Worm (Caenorhabditis elegans) whole organism, L3 larva: ENCODE measurements around the gene xpb-1.

Source experiments
- ZK546.5 ChIP-seq: sonication (generic microtip); optimal IDR thresholded peaks from 2 replicates; lab custom pipeline; 2017; ENCODE audit warnings: missing biosample characterization, missing genetic modification characterization
- ama-1 ChIP-seq: fragments of 150-350 bp; optimal IDR thresholded peaks from 2 replicates; lab custom pipeline; 2018
- ceh-16 ChIP-seq: sonication (generic microtip); optimal IDR thresholded peaks from 2 replicates; lab custom pipeline; 2017; ENCODE audit warnings: missing biosample characterization, missing genetic modification characterization
- egl-27 ChIP-seq: sonication (generic microtip); optimal IDR thresholded peaks from 4 replicates; lab custom pipeline; 2017; ENCODE audit warnings: missing biosample characterization, missing genetic modification reagents, missing genetic modification characterization
- elt-2 ChIP-seq: sonication (generic microtip); optimal IDR thresholded peaks from 2 replicates; lab custom pipeline; 2016; ENCODE audit warnings: missing genetic modification reagents, mild to moderate bottlenecking, missing genetic modification characterization, missing compliant biosample characterization
- fkh-10 ChIP-seq: sonication (generic microtip); optimal IDR thresholded peaks from 2 replicates; lab custom pipeline; 2017; ENCODE audit warnings: missing biosample characterization, missing genetic modification reagents, missing genetic modification characterization
- fkh-2 ChIP-seq: fragments of 150-350 bp; optimal IDR thresholded peaks from 2 replicates; lab custom pipeline; 2014; ENCODE audit warnings: missing biosample characterization, missing genetic modification reagents, missing genetic modification characterization
- lin-15B ChIP-seq: fragments of 150-350 bp; optimal IDR thresholded peaks from 2 replicates; lab custom pipeline; 2014; ENCODE audit warnings: missing biosample characterization, missing genetic modification characterization
- nfya-1 ChIP-seq: sonication (generic microtip); optimal IDR thresholded peaks from 2 replicates; lab custom pipeline; 2017; ENCODE audit warnings: missing genetic modification characterization, mild to moderate bottlenecking, missing compliant biosample characterization, antibody characterized with exemption, moderate library complexity; ENCODE audit not compliant: insufficient read depth
- nhr-237 ChIP-seq: fragments of 150-350 bp; optimal IDR thresholded peaks from 2 replicates; lab custom pipeline; 2014; ENCODE audit warnings: missing biosample characterization, missing genetic modification characterization
- nhr-76 ChIP-seq: fragments of 150-350 bp; sonication (generic microtip); optimal IDR thresholded peaks from 5 replicates; lab custom pipeline; 2014; ENCODE audit warnings: missing biosample characterization, missing genetic modification characterization
- nhr-77 ChIP-seq: fragments of 150-350 bp; optimal IDR thresholded peaks from 2 replicates; lab custom pipeline; 2014; ENCODE audit warnings: missing biosample characterization, missing genetic modification characterization

DNA sequence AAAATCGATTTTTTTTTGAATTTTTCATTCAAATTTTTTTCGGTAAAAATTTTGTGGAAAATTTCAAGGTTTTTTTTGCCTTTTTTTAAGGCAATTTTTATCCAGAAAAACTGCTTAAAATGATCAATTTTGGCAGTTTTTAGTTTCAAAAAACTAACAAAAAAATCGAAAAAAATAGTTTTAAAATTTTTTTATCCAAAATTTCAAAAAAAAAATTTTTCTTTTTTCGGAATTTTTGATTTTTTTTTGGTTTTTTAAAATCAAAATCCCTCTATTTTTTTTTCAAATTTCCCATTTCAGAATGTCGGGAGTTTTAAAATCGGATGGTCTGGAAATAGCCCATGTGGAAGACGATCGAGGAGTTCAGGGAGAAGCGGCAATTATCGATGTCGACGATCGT lies 47.5 kb downstream of the xpb-1 start, which contains the start of gene Y66D12A.8:
- TF ChIP-seq elt-2 (tag; lab: Kevin White, UChicago) (no peak), egl-27 (tag; lab: Kevin White, UChicago) (no peak), nhr-76 (tag; lab: Kevin White, UChicago) (no peak), lin-15B (tag; lab: Kevin White, UChicago) (no peak), ceh-16 (tag; lab: Kevin White, UChicago) (no peak), nhr-237 (tag; lab: Kevin White, UChicago) (no peak), ama-1 (no peak), fkh-2 (tag; lab: Kevin White, UChicago) (no peak), ZK546.5 (tag; lab: Kevin White, UChicago) (no peak), nhr-77 (tag; lab: Kevin White, UChicago) (no peak), fkh-10 (no peak), nfya-1 (tag; lab: Kevin White, UChicago) (no peak)
